Fruit fly (Drosophila melanogaster): ENCODE data around the gene cyst.
A peak's percentile ranks its signal among the peaks of the same experiment; 100 is the strongest.

Gene cyst

DNA sequence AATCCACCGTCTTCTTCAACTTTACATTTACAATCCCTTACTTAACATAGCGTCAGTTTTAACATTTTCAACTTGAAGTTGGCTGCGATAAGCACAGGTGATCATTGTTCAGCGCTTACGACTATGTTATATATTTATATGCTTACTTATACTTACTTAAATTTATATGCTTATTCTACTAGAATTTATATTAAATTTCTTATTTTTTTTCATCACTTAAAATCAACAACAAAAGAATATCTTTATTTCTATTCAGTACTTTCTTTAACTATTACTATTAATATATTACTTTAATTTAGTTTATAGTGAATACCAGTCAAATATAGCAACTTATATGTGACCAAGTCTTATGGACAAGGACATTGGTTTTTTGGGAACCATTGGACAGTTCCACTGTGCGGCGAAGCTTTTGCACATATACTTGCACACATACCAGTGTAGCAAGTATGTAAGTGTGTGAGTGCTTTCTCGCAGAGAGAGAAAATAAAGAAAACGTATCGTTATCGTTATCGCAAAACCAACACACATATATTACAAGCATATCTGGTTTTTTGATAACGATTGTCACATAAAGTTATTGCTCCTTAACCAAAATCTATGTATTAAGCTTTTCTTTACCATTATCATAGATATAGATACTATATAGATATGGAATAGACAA, 8.7 kb upstream of the cyst start, which contains the start of gene Hasp:
Gene Hasp (minus strand): TSS at position 51 of the 661 bp plus-strand sequence.
- TF ChIP-seq Hr38 (GFP tag; optimal IDR thresholded peaks at IDR 0.05), result no peak
- no peak for TF ChIP-seq Ets21C (GFP tag; optimal IDR thresholded peaks at IDR 0.05)
- TF ChIP-seq CG6792 (GFP tag; optimal IDR thresholded peaks at IDR 0.05), result no peak
- TF ChIP-seq Lpt (GFP tag; optimal IDR thresholded peaks at IDR 0.05), result no peak
- no peak for TF ChIP-seq fd85E (GFP tag; optimal IDR thresholded peaks at IDR 0.05)
- TF ChIP-seq CG8119 (GFP tag; IDR thresholded peaks at IDR 0.05), result no peak; the same call in 2 of the 3 replicates
- no peak for TF ChIP-seq fkh (GFP tag; optimal IDR thresholded peaks at IDR 0.05)
- TF ChIP-seq CG10631 (GFP tag; optimal IDR thresholded peaks at IDR 0.05), result no peak
- TF ChIP-seq ss (GFP tag; optimal IDR thresholded peaks at IDR 0.05), result no peak
- TF ChIP-seq cyc (GFP tag; optimal IDR thresholded peaks at IDR 0.05), result no peak
- TF ChIP-seq CG16779 (tag; optimal IDR thresholded peaks at IDR 0.05), result no peak
- TF ChIP-seq Hr39 (GFP tag; optimal IDR thresholded peaks at IDR 0.05), result peak; percentile 19
- no peak for TF ChIP-seq CG32006 (GFP tag; optimal IDR thresholded peaks at IDR 0.05)
- no peak for TF ChIP-seq fd59A (GFP tag; optimal IDR thresholded peaks at IDR 0.05)
- TF ChIP-seq svp (GFP tag), result peak; percentile 42
- TF ChIP-seq CG6808 (GFP tag; optimal IDR thresholded peaks at IDR 0.05), result no peak
- TF ChIP-seq Sox14 (GFP tag; optimal IDR thresholded peaks at IDR 0.05), result no peak
- TF ChIP-seq CG4318 (GFP tag; optimal IDR thresholded peaks at IDR 0.05), result no peak
- no peak for TF ChIP-seq CG6163 (GFP tag; IDR thresholded peaks at IDR 0.05)
- peak; percentile 41 for TF ChIP-seq CG15336 (GFP tag; IDR thresholded peaks at IDR 0.05)
- 0 out of 3 replicates have a peak, but pooled peaks have one; percentile 32 for TF ChIP-seq eg (GFP tag; IDR thresholded peaks at IDR 0.05)
- TF ChIP-seq Blimp-1 (GFP tag; optimal IDR thresholded peaks at IDR 0.05), result no peak
- no peak for TF ChIP-seq CG6854 (GFP tag; optimal IDR thresholded peaks at IDR 0.05)
- no peak for TF ChIP-seq vri (GFP tag; optimal IDR thresholded peaks at IDR 0.05)
- TF ChIP-seq CG7368 (GFP tag; optimal IDR thresholded peaks at IDR 0.05), result no peak
- TF ChIP-seq pdm3 (GFP tag; optimal IDR thresholded peaks at IDR 0.05), result peak; percentile 17
- no peak for TF ChIP-seq CG3032 (tag; optimal IDR thresholded peaks at IDR 0.05)
- no peak for TF ChIP-seq Gug (GFP tag; IDR thresholded peaks at IDR 0.05)
- TF ChIP-seq achi (GFP tag; optimal IDR thresholded peaks at IDR 0.05), result peak; percentile 36
- TF ChIP-seq OdsH (GFP tag; optimal IDR thresholded peaks at IDR 0.05), result no peak
- no peak for TF ChIP-seq CG11294 (GFP tag; IDR thresholded peaks at IDR 0.05)
- peak; percentile 17 for TF ChIP-seq CG34406 (GFP tag; optimal IDR thresholded peaks at IDR 0.05)
- no peak for TF ChIP-seq net (GFP tag; optimal IDR thresholded peaks at IDR 0.05)
- TF ChIP-seq CG11902 (GFP tag; optimal IDR thresholded peaks at IDR 0.05), result no peak
- TF ChIP-seq Sox102F (GFP tag; optimal IDR thresholded peaks at IDR 0.05), result peak; percentile 30
- TF ChIP-seq Met (GFP tag; optimal IDR thresholded peaks at IDR 0.05), result peak; percentile 19
- TF ChIP-seq topi (GFP tag; optimal IDR thresholded peaks at IDR 0.05), result peak; percentile 17
- TF ChIP-seq dsx (GFP tag; optimal IDR thresholded peaks at IDR 0.05; ENCODE audit: poor library complexity, severe bottlenecking), result no peak
- peak; percentile 3 for TF ChIP-seq Smox (GFP tag; optimal IDR thresholded peaks at IDR 0.05)
- peak; percentile 36 for TF ChIP-seq CG3919 (GFP tag; optimal IDR thresholded peaks at IDR 0.05)
- no peak for TF ChIP-seq dac (GFP tag; optimal IDR thresholded peaks at IDR 0.05)
- TF ChIP-seq acj6 (GFP tag; optimal IDR thresholded peaks at IDR 0.05), result peak; percentile 19
- TF ChIP-seq CG8319 (GFP tag; optimal IDR thresholded peaks at IDR 0.05), result no peak
- no peak for TF ChIP-seq CG1621 (tag; optimal IDR thresholded peaks at IDR 0.05)
- no peak for TF ChIP-seq CG6276 (GFP tag; optimal IDR thresholded peaks at IDR 0.05)
- TF ChIP-seq salr (GFP tag; optimal IDR thresholded peaks at IDR 0.05), result no peak
- TF ChIP-seq Ets96B (tag; optimal IDR thresholded peaks at IDR 0.05), result no peak
- no peak for TF ChIP-seq Sox15 (GFP tag; optimal IDR thresholded peaks at IDR 0.05)
- TF ChIP-seq CG11762 (GFP tag; optimal IDR thresholded peaks at IDR 0.05; ENCODE audit: insufficient read depth), result no peak
- TF ChIP-seq spab (GFP tag; optimal IDR thresholded peaks at IDR 0.05), result no peak
- peak; percentile 46 for TF ChIP-seq esn (GFP tag; optimal IDR thresholded peaks at IDR 0.05)
- TF ChIP-seq lz (GFP tag; optimal IDR thresholded peaks at IDR 0.05), result no peak

Measured in whole organism, prepupa.